Comparison of ENCODE assay signal across 6 fruit fly cellular contexts in genomic region chr2L:19141435-19142126, dm6.
TF ChIP-seq lines count a peak whose summit lies in the region.

No protein-coding gene starts in this region.

- no peak for TF ChIP-seq CTCF in whole organism, embryonic (GFP tag; optimal IDR thresholded peaks at IDR 0.05; lab: Kevin White, UChicago)

TF ChIP-seq in whole organism, 6 proteins besides CTCF, POLR2A, EP300 and RAD21:
- TF ChIP-seq psq (optimal IDR thresholded peaks at IDR 0.05; lab: Kevin White, UChicago), result no peak
- TF ChIP-seq EcR (GFP tag; optimal IDR thresholded peaks at IDR 0.05; lab: Kevin White, UChicago), result no peak
- peak; percentile 49 for TF ChIP-seq Dll (optimal IDR thresholded peaks at IDR 0.05; lab: Kevin White, UChicago)

TF ChIP-seq in whole organism, adult, 20 proteins besides CTCF, POLR2A, EP300 and RAD21:
- TF ChIP-seq Mnt (GFP tag; optimal IDR thresholded peaks at IDR 0.05; lab: Kevin White, UChicago) (no peak), CG11617 (GFP tag; optimal IDR thresholded peaks at IDR 0.05; lab: Kevin White, UChicago) (peak; percentile 59), CG14711 (tag; optimal IDR thresholded peaks at IDR 0.05; lab: Kevin White, UChicago) (peak; percentile 45), CG7101 (tag; optimal IDR thresholded peaks at IDR 0.05; lab: Kevin White, UChicago) (peak; percentile 56), CG5204 (GFP tag; optimal IDR thresholded peaks at IDR 0.05; lab: Kevin White, UChicago) (no peak), Crg-1 (GFP tag; optimal IDR thresholded peaks at IDR 0.05; lab: Kevin White, UChicago) (no peak), Hr96 (GFP tag; optimal IDR thresholded peaks at IDR 0.05; lab: Kevin White, UChicago) (peak; percentile 64), bab1 (GFP tag; optimal IDR thresholded peaks at IDR 0.05; lab: Kevin White, UChicago) (peak; percentile 84), cnc (optimal IDR thresholded peaks at IDR 0.05; lab: Kevin White, UChicago) (no peak), kay (GFP tag; lab: Kevin White, UChicago; ENCODE audit: borderline replicate concordance) (peak; percentile 65), pad (GFP tag; optimal IDR thresholded peaks at IDR 0.05; lab: Kevin White, UChicago) (peak; percentile 41), CG1620 (GFP tag; optimal IDR thresholded peaks at IDR 0.05; lab: Kevin White, UChicago) (no peak), tj (GFP tag; optimal IDR thresholded peaks at IDR 0.05; lab: Kevin White, UChicago) (peak; percentile 95), CG7045 (GFP tag; optimal IDR thresholded peaks at IDR 0.05; lab: Kevin White, UChicago) (peak; percentile 36), ovo (GFP tag; optimal IDR thresholded peaks at IDR 0.05; lab: Kevin White, UChicago) (no peak), Clk (GFP tag; optimal IDR thresholded peaks at IDR 0.05; lab: Kevin White, UChicago) (no peak)

TF ChIP-seq in whole organism, embryonic, 481 proteins besides CTCF, POLR2A, EP300 and RAD21 (continues in another document):
- peak; percentile 62 for TF ChIP-seq CG30431 (GFP tag; optimal IDR thresholded peaks at IDR 0.05; lab: Kevin White, UChicago)
- peak; percentile 46 for TF ChIP-seq CG11398 (GFP tag; optimal IDR thresholded peaks at IDR 0.05; lab: Kevin White, UChicago)
- peak; percentile 1 for TF ChIP-seq CG31388 (GFP tag; optimal IDR thresholded peaks at IDR 0.05; lab: Kevin White, UChicago)
- TF ChIP-seq CG2199 (GFP tag; IDR thresholded peaks at IDR 0.05; lab: Robert Waterston, UW), result no peak
- 0 out of 3 replicates have a peak, but pooled peaks have one; percentile 43 for TF ChIP-seq CG34422 (GFP tag; IDR thresholded peaks at IDR 0.05; lab: Robert Waterston, UW)
- TF ChIP-seq CG33213 (GFP tag; optimal IDR thresholded peaks at IDR 0.05; lab: Kevin White, UChicago), result peak; percentile 53
- TF ChIP-seq CG2202 (tag; optimal IDR thresholded peaks at IDR 0.05; lab: Kevin White, UChicago), result peak; percentile 73
- TF ChIP-seq sob (GFP tag; IDR thresholded peaks at IDR 0.05; lab: Robert Waterston, UW), result peak; percentile 30; the same call in 1 of the 2 replicates
- TF ChIP-seq CG4360 (GFP tag; IDR thresholded peaks at IDR 0.05; lab: Robert Waterston, UW), result no peak
- TF ChIP-seq ftz-f1 (GFP tag; optimal IDR thresholded peaks at IDR 0.05; lab: Kevin White, UChicago), result no peak
- TF ChIP-seq en (GFP tag; optimal IDR thresholded peaks at IDR 0.05; lab: Kevin White, UChicago), result peak; percentile 65
- TF ChIP-seq ci (GFP tag; IDR thresholded peaks at IDR 0.05; lab: Robert Waterston, UW), result no peak
- no peak for TF ChIP-seq peb (GFP tag; IDR thresholded peaks at IDR 0.05; lab: Robert Waterston, UW)
- TF ChIP-seq CG18764 (GFP tag; optimal IDR thresholded peaks at IDR 0.05; lab: Kevin White, UChicago), result peak; percentile 51
- peak; percentile 26 for TF ChIP-seq CG34376 (GFP tag; optimal IDR thresholded peaks at IDR 0.05; lab: Kevin White, UChicago)
- no peak for TF ChIP-seq ap (GFP tag; IDR thresholded peaks at IDR 0.05; lab: Robert Waterston, UW)
- TF ChIP-seq Taf1 (GFP tag; IDR thresholded peaks at IDR 0.05; lab: Robert Waterston, UW), result no peak
- no peak for TF ChIP-seq stc (GFP tag; IDR thresholded peaks at IDR 0.05; lab: Robert Waterston, UW)
- no peak for TF ChIP-seq CG6813 (GFP tag; optimal IDR thresholded peaks at IDR 0.05; lab: Kevin White, UChicago)

TF ChIP-seq in whole organism, prepupa, 60 proteins besides CTCF, POLR2A, EP300 and RAD21 (continues in another document):
- TF ChIP-seq Eip78C (GFP tag; lab: Kevin White, UChicago), result peak; percentile 97
- peak; percentile 91 for TF ChIP-seq CG6276 (GFP tag; optimal IDR thresholded peaks at IDR 0.05; lab: Kevin White, UChicago)
- TF ChIP-seq CG10669 (GFP tag; optimal IDR thresholded peaks at IDR 0.05; lab: Kevin White, UChicago), result peak; percentile 74
- TF ChIP-seq CG6163 (GFP tag; IDR thresholded peaks at IDR 0.05; lab: Robert Waterston, UW), result peak; percentile 59
- no peak for TF ChIP-seq Hr38 (GFP tag; optimal IDR thresholded peaks at IDR 0.05; lab: Kevin White, UChicago)
- peak; percentile 79 for TF ChIP-seq CG15336 (GFP tag; IDR thresholded peaks at IDR 0.05; lab: Robert Waterston, UW)
- TF ChIP-seq Ets21C (GFP tag; optimal IDR thresholded peaks at IDR 0.05; lab: Kevin White, UChicago), result peak; percentile 89
- TF ChIP-seq dac (GFP tag; optimal IDR thresholded peaks at IDR 0.05; lab: Kevin White, UChicago), result peak; percentile 75
- peak; percentile 92 for TF ChIP-seq lz (GFP tag; optimal IDR thresholded peaks at IDR 0.05; lab: Kevin White, UChicago)
- peak; percentile 87 for TF ChIP-seq CG8119 (GFP tag; IDR thresholded peaks at IDR 0.05; lab: Robert Waterston, UW)
- peak; percentile 85 for TF ChIP-seq Lpt (GFP tag; optimal IDR thresholded peaks at IDR 0.05; lab: Kevin White, UChicago)
- peak; percentile 93 for TF ChIP-seq Met (GFP tag; optimal IDR thresholded peaks at IDR 0.05; lab: Kevin White, UChicago)
- TF ChIP-seq CG7368 (GFP tag; optimal IDR thresholded peaks at IDR 0.05; lab: Kevin White, UChicago), result peak; percentile 55
- TF ChIP-seq CG1621 (tag; optimal IDR thresholded peaks at IDR 0.05; lab: Kevin White, UChicago), result peak; percentile 63
- peak; percentile 87 for TF ChIP-seq OdsH (GFP tag; optimal IDR thresholded peaks at IDR 0.05; lab: Kevin White, UChicago)
- TF ChIP-seq topi (GFP tag; optimal IDR thresholded peaks at IDR 0.05; lab: Kevin White, UChicago), result peak; percentile 94
- TF ChIP-seq salr (GFP tag; optimal IDR thresholded peaks at IDR 0.05; lab: Kevin White, UChicago), result peak; percentile 23 to 93
- TF ChIP-seq spab (GFP tag; optimal IDR thresholded peaks at IDR 0.05; lab: Kevin White, UChicago), result peak; percentile 67
- TF ChIP-seq CG6808 (GFP tag; optimal IDR thresholded peaks at IDR 0.05; lab: Kevin White, UChicago), result peak; percentile 77
- TF ChIP-seq cyc (GFP tag; optimal IDR thresholded peaks at IDR 0.05; lab: Kevin White, UChicago), result peak; percentile 91

TF ChIP-seq in whole organism, pupa, 21 proteins besides CTCF, POLR2A, EP300 and RAD21 (continues in another document):
- TF ChIP-seq CG34367 (tag; optimal IDR thresholded peaks at IDR 0.05; lab: Kevin White, UChicago) (peak; percentile 72), CG9948 (tag; optimal IDR thresholded peaks at IDR 0.05; lab: Kevin White, UChicago) (peak; percentile 86), CG8301 (tag; optimal IDR thresholded peaks at IDR 0.05; lab: Kevin White, UChicago) (peak; percentile 96), CG32121 (GFP tag; IDR thresholded peaks at IDR 0.05; lab: Robert Waterston, UW) (peak; percentile 77), CG17806 (tag; optimal IDR thresholded peaks at IDR 0.05; lab: Kevin White, UChicago) (peak; percentile 81), Snoo (tag; optimal IDR thresholded peaks at IDR 0.05; lab: Kevin White, UChicago) (peak; percentile 88), D1 (tag; optimal IDR thresholded peaks at IDR 0.05; lab: Kevin White, UChicago) (peak; percentile 36), CG14655 (GFP tag; optimal IDR thresholded peaks at IDR 0.05; lab: Kevin White, UChicago) (peak; percentile 97), gl (tag; optimal IDR thresholded peaks at IDR 0.05; lab: Kevin White, UChicago) (peak; percentile 28), fd96Ca (GFP tag; IDR thresholded peaks at IDR 0.05; lab: Robert Waterston, UW) (peak; percentile 70; the same call in 2 of the 3 replicates), EcR (GFP tag; optimal IDR thresholded peaks at IDR 0.05; lab: Kevin White, UChicago) (no peak), CG15710 (tag; optimal IDR thresholded peaks at IDR 0.05; lab: Kevin White, UChicago) (peak; percentile 56), CG13204 (GFP tag; optimal IDR thresholded peaks at IDR 0.05; lab: Kevin White, UChicago) (no peak), CG12605 (GFP tag; IDR thresholded peaks at IDR 0.05; lab: Robert Waterston, UW) (0 out of 2 replicates have a peak, but pooled peaks have one; percentile 17), CG4496 (GFP tag; IDR thresholded peaks at IDR 0.05; lab: Robert Waterston, UW) (peak; percentile 85), Pif1B (GFP tag; optimal IDR thresholded peaks at IDR 0.05; lab: Kevin White, UChicago) (peak; percentile 75), rn (GFP tag; IDR thresholded peaks at IDR 0.05; lab: Robert Waterston, UW) (peak; percentile 56), CG10348 (GFP tag; IDR thresholded peaks at IDR 0.05; lab: Robert Waterston, UW) (no peak), Pif1A (GFP tag; optimal IDR thresholded peaks at IDR 0.05; lab: Kevin White, UChicago) (peak; percentile 84), CG8159 (tag; optimal IDR thresholded peaks at IDR 0.05; lab: Kevin White, UChicago) (peak; percentile 80)

TF ChIP-seq in whole organism, wandering third instar larva, 38 proteins besides CTCF, POLR2A, EP300 and RAD21 (continues in another document):
- TF ChIP-seq Sp1 (GFP tag; optimal IDR thresholded peaks at IDR 0.05; lab: Kevin White, UChicago) (peak; percentile 93), GATAd (GFP tag; optimal IDR thresholded peaks at IDR 0.05; lab: Kevin White, UChicago) (no peak), Rel (GFP tag; optimal IDR thresholded peaks at IDR 0.05; lab: Kevin White, UChicago) (peak; percentile 56), Rel (tag; optimal IDR thresholded peaks at IDR 0.05; lab: Kevin White, UChicago) (peak; percentile 26), Vsx2 (GFP tag; optimal IDR thresholded peaks at IDR 0.05; lab: Kevin White, UChicago; ENCODE audit: partially characterized antibody) (no peak), foxo (GFP tag; optimal IDR thresholded peaks at IDR 0.05; lab: Kevin White, UChicago) (peak; percentile 21 to 90), Hnf4 (GFP tag; optimal IDR thresholded peaks at IDR 0.05; lab: Kevin White, UChicago) (peak; percentile 74), dmrt93B (GFP tag; optimal IDR thresholded peaks at IDR 0.05; lab: Kevin White, UChicago) (peak; percentile 81), Hr83 (GFP tag; optimal IDR thresholded peaks at IDR 0.05; lab: Kevin White, UChicago; ENCODE audit: poor library complexity, severe bottlenecking) (no peak), Jra (GFP tag; optimal IDR thresholded peaks at IDR 0.05; lab: Kevin White, UChicago) (peak; percentile 16), OdsH (GFP tag; optimal IDR thresholded peaks at IDR 0.05; lab: Kevin White, UChicago) (peak; percentile 88), dsf (GFP tag; optimal IDR thresholded peaks at IDR 0.05; lab: Kevin White, UChicago; ENCODE audit: borderline replicate concordance) (peak; percentile 65), rgr (GFP tag; optimal IDR thresholded peaks at IDR 0.05; lab: Kevin White, UChicago) (peak; percentile 87), brk (GFP tag; optimal IDR thresholded peaks at IDR 0.05; lab: Kevin White, UChicago) (peak; percentile 58), usp (GFP tag; optimal IDR thresholded peaks at IDR 0.05; lab: Kevin White, UChicago) (no peak), CG9705 (GFP tag; optimal IDR thresholded peaks at IDR 0.05; lab: Kevin White, UChicago) (peak; percentile 81), psq (GFP tag; optimal IDR thresholded peaks at IDR 0.05; lab: Kevin White, UChicago) (peak; percentile 79), Myc (optimal IDR thresholded peaks at IDR 0.05; lab: Kevin White, UChicago) (no peak), Dif (GFP tag; optimal IDR thresholded peaks at IDR 0.05; lab: Kevin White, UChicago; ENCODE audit: partially characterized antibody) (peak; percentile 10), Mio (GFP tag; optimal IDR thresholded peaks at IDR 0.05; lab: Kevin White, UChicago) (no peak), pan (optimal IDR thresholded peaks at IDR 0.05; lab: Kevin White, UChicago) (no peak), fru (GFP tag; optimal IDR thresholded peaks at IDR 0.05; lab: Kevin White, UChicago) (peak; percentile 87), Abd-B (GFP tag; optimal IDR thresholded peaks at IDR 0.05; lab: Kevin White, UChicago) (no peak)
